Worm (Caenorhabditis elegans) whole organism, L2 larva: ENCODE data around the gene C31B8.12.
"Not testable (repeated sequence)": the region's sequence is repeated elsewhere in the genome, so short reads cannot be mapped to it uniquely, and the experiment has no call there.

ENCODE experiments used
- Y55F3AM.14 ChIP-seq: fragments of 200-800 bp; sonication (Bioruptor generic); optimal IDR thresholded peaks from 2 replicates; lab custom pipeline; 2018; ENCODE audit warnings: mild to moderate bottlenecking, missing genetic modification characterization, missing compliant biosample characterization
- egl-27 ChIP-seq: sonication (generic microtip); optimal IDR thresholded peaks from 3 replicates; lab custom pipeline; 2017; ENCODE audit warnings: missing biosample characterization, missing genetic modification reagents, missing genetic modification characterization
- mdl-1 ChIP-seq, 2 experiments: fragments of 150-350 bp in 1 of 2; sonication (generic microtip) in 1 of 2; optimal IDR thresholded peaks; 2 replicates each; lab custom pipeline; 2017; ENCODE audit warnings: missing biosample characterization in 2 of 2, missing genetic modification characterization in 2 of 2
- nhr-10 ChIP-seq: sonication (generic microtip); optimal IDR thresholded peaks from 2 replicates; lab custom pipeline; 2017; ENCODE audit warnings: missing biosample characterization, missing genetic modification characterization
- nhr-11 ChIP-seq: fragments of 150-350 bp; optimal IDR thresholded peaks from 2 replicates; lab custom pipeline; 2014; ENCODE audit warnings: missing biosample characterization, missing genetic modification characterization
- unc-39 ChIP-seq: fragments of 150-350 bp; optimal IDR thresholded peaks from 2 replicates; lab custom pipeline; 2014; ENCODE audit warnings: missing biosample characterization, missing genetic modification characterization

ce11 chrV:2955342-2955741 is 27.9 kb upstream of the C31B8.12 start, which contains the start of gene srh-248:
- TF ChIP-seq nhr-10 (tag; lab: Kevin White, UChicago); mdl-1 (tag; optimal IDR thresholded peaks at IDR 0.05; lab: Kevin White, UChicago); nhr-11; Y55F3AM.14 (GFP tag; lab: Kevin White, UChicago); egl-27; unc-39 (tag; lab: Kevin White, UChicago): not testable (repeated sequence)
